Worm (Caenorhabditis elegans) whole organism, late embryonic: Measurements from ENCODE around the gene dhs-7.

Experiments used
- C38D4.7 ChIP-seq: fragments of 200-800 bp; sonication (Bioruptor generic); optimal IDR thresholded peaks from 2 replicates; lab custom pipeline; 2018; ENCODE audit warnings: mild to moderate bottlenecking, missing genetic modification characterization, moderate library complexity, missing compliant biosample characterization
- K02D7.2 ChIP-seq: sonication (generic microtip); optimal IDR thresholded peaks from 2 replicates; lab custom pipeline; 2017; ENCODE audit warnings: mild to moderate bottlenecking, missing genetic modification characterization, missing compliant biosample characterization
- ama-1 ChIP-seq: fragments of 150-350 bp; optimal IDR thresholded peaks from 2 replicates; lab custom pipeline; 2014
- ets-4 ChIP-seq: sonication (generic microtip); optimal IDR thresholded peaks from 2 replicates; lab custom pipeline; 2016; ENCODE audit warnings: missing genetic modification characterization, missing compliant biosample characterization
- fax-1 ChIP-seq: sonication (generic microtip); optimal IDR thresholded peaks from 2 replicates; lab custom pipeline; 2016; ENCODE audit warnings: missing genotype, missing genetic modification characterization, missing compliant biosample characterization
- fkh-6 ChIP-seq: sonication (generic microtip); optimal IDR thresholded peaks from 2 replicates; lab custom pipeline; 2016; ENCODE audit warnings: missing genetic modification characterization, missing compliant biosample characterization
- hlh-15 ChIP-seq: sonication (generic microtip); optimal IDR thresholded peaks from 2 replicates; lab custom pipeline; 2016; ENCODE audit warnings: missing genetic modification characterization, missing compliant biosample characterization
- nhr-11 ChIP-seq: fragments of 150-350 bp; optimal IDR thresholded peaks from 2 replicates; lab custom pipeline; 2014; ENCODE audit warnings: missing biosample characterization, missing genetic modification characterization

ce11 chrII:7225864-7226522, 17.7 kb upstream of the dhs-7 start, which contains the start of gene clh-3:
- no peak for TF ChIP-seq fkh-6 (tag; lab: Kevin White, UChicago)
- TF ChIP-seq ama-1 = no peak
- no peak for TF ChIP-seq hlh-15 (tag; lab: Kevin White, UChicago)
- TF ChIP-seq ets-4 = no peak
- no peak for TF ChIP-seq C38D4.7 (GFP tag; lab: Kevin White, UChicago)
- no peak for TF ChIP-seq fax-1 (tag; lab: Kevin White, UChicago)
- TF ChIP-seq nhr-11 = no peak
- no peak for TF ChIP-seq K02D7.2
